Worm (Caenorhabditis elegans) whole organism, L2 larva: ENCODE measurements around the gene pqn-70.

Source experiments
- C34F6.9 ChIP-seq: fragments of 150-350 bp; optimal IDR thresholded peaks from 2 replicates; lab custom pipeline; 2014; ENCODE audit warnings: missing biosample characterization, missing genetic modification characterization
- F13H6.1 ChIP-seq: sonication (generic microtip); optimal IDR thresholded peaks from 2 replicates; lab custom pipeline; 2016; ENCODE audit warnings: missing genetic modification characterization, missing compliant biosample characterization
- R02D3.7 ChIP-seq: fragments of 150-350 bp; optimal IDR thresholded peaks from 2 replicates; lab custom pipeline; 2014; ENCODE audit warnings: missing biosample characterization, missing genetic modification characterization
- Y55F3AM.14 ChIP-seq: fragments of 200-800 bp; sonication (Bioruptor generic); optimal IDR thresholded peaks from 2 replicates; lab custom pipeline; 2018; ENCODE audit warnings: mild to moderate bottlenecking, missing genetic modification characterization, missing compliant biosample characterization
- ZK546.5 ChIP-seq: sonication (generic microtip); optimal IDR thresholded peaks from 2 replicates; lab custom pipeline; 2017; ENCODE audit warnings: missing biosample characterization, missing genetic modification characterization
- alr-1 ChIP-seq: fragments of 150-350 bp; optimal IDR thresholded peaks from 2 replicates; lab custom pipeline; 2014; ENCODE audit warnings: missing biosample characterization, missing genetic modification characterization
- aly-2 ChIP-seq: fragments of 150-350 bp; optimal IDR thresholded peaks from 2 replicates; lab custom pipeline; 2014; ENCODE audit warnings: missing biosample characterization, missing genetic modification characterization
- ama-1 ChIP-seq: fragments of 150-350 bp; optimal IDR thresholded peaks from 2 replicates; lab custom pipeline; 2018; ENCODE audit warnings: inconsistent platforms
- blmp-1 ChIP-seq: sonication (generic microtip); optimal IDR thresholded peaks from 2 replicates; lab custom pipeline; 2017; ENCODE audit warnings: missing genetic modification characterization, mild to moderate bottlenecking, missing compliant biosample characterization, antibody characterized with exemption, moderate library complexity; ENCODE audit not compliant: insufficient read depth
- ceh-16 ChIP-seq: fragments of 150-350 bp; optimal IDR thresholded peaks from 2 replicates; lab custom pipeline; 2014; ENCODE audit warnings: missing biosample characterization, missing genetic modification characterization
- ceh-82 ChIP-seq: fragments of 150-350 bp; optimal IDR thresholded peaks from 2 replicates; lab custom pipeline; 2014; ENCODE audit warnings: missing biosample characterization, missing genetic modification characterization
- crh-2 ChIP-seq: sonication (generic microtip); optimal IDR thresholded peaks from 2 replicates; lab custom pipeline; 2017; ENCODE audit warnings: missing biosample characterization, missing genetic modification characterization
- dmd-4 ChIP-seq: sonication (generic microtip); optimal IDR thresholded peaks from 2 replicates; lab custom pipeline; 2017; ENCODE audit warnings: missing biosample characterization, missing genetic modification characterization
- egl-27 ChIP-seq: sonication (generic microtip); optimal IDR thresholded peaks from 3 replicates; lab custom pipeline; 2017; ENCODE audit warnings: missing biosample characterization, missing genetic modification reagents, missing genetic modification characterization
- elt-1 ChIP-seq: fragments of 150-350 bp; optimal IDR thresholded peaks from 2 replicates; lab custom pipeline; 2014; ENCODE audit warnings: missing biosample characterization, missing genetic modification characterization
- elt-3 ChIP-seq: sonication (generic microtip); optimal IDR thresholded peaks from 2 replicates; lab custom pipeline; 2017; ENCODE audit warnings: missing biosample characterization, missing genetic modification characterization
- fos-1 ChIP-seq: fragments of 150-350 bp; optimal IDR thresholded peaks from 2 replicates; lab custom pipeline; 2014; ENCODE audit warnings: missing biosample characterization, missing genetic modification characterization
- gmeb-1 ChIP-seq: fragments of 150-350 bp; optimal IDR thresholded peaks from 2 replicates; lab custom pipeline; 2014; ENCODE audit warnings: missing biosample characterization, missing genetic modification characterization
- lin-11 ChIP-seq: fragments of 150-350 bp; sonication (generic microtip); optimal IDR thresholded peaks from 2 replicates; lab custom pipeline; 2014; ENCODE audit warnings: missing biosample characterization, missing genetic modification characterization, inconsistent platforms, mixed read lengths
- lin-13 ChIP-seq: fragments of 150-350 bp; optimal IDR thresholded peaks from 2 replicates; lab custom pipeline; 2014; ENCODE audit warnings: missing biosample characterization, missing genetic modification reagents, missing genetic modification characterization
- lin-39 ChIP-seq: fragments of 150-350 bp; optimal IDR thresholded peaks from 2 replicates; lab custom pipeline; 2014; ENCODE audit warnings: missing biosample characterization, missing genetic modification reagents, missing genetic modification characterization
- lsy-2 ChIP-seq, 2 experiments: fragments of 150-350 bp in 1 of 2; sonication (generic microtip) in 1 of 2; optimal IDR thresholded peaks; 2 replicates each; lab custom pipeline; 2014 to 2017; ENCODE audit warnings: missing biosample characterization in 2 of 2, missing genetic modification characterization in 2 of 2
- mab-5 ChIP-seq: fragments of 150-350 bp; optimal IDR thresholded peaks from 2 replicates; lab custom pipeline; 2014; ENCODE audit warnings: missing biosample characterization, missing genetic modification characterization
- mbf-1 ChIP-seq: sonication (generic microtip); optimal IDR thresholded peaks from 2 replicates; lab custom pipeline; 2017; ENCODE audit warnings: missing biosample characterization, missing genetic modification characterization
- mdl-1 ChIP-seq, 2 experiments: fragments of 150-350 bp in 1 of 2; sonication (generic microtip) in 1 of 2; optimal IDR thresholded peaks; 2 replicates each; lab custom pipeline; 2017; ENCODE audit warnings: missing biosample characterization in 2 of 2, missing genetic modification characterization in 2 of 2
- nhr-10 ChIP-seq: sonication (generic microtip); optimal IDR thresholded peaks from 2 replicates; lab custom pipeline; 2017; ENCODE audit warnings: missing biosample characterization, missing genetic modification characterization
- nhr-11 ChIP-seq: fragments of 150-350 bp; optimal IDR thresholded peaks from 2 replicates; lab custom pipeline; 2014; ENCODE audit warnings: missing biosample characterization, missing genetic modification characterization
- nhr-12 ChIP-seq: fragments of 150-350 bp; optimal IDR thresholded peaks from 2 replicates; lab custom pipeline; 2014; ENCODE audit warnings: missing biosample characterization, missing genetic modification characterization
- nhr-129 ChIP-seq: fragments of 150-350 bp; optimal IDR thresholded peaks from 2 replicates; lab custom pipeline; 2014; ENCODE audit warnings: missing biosample characterization, missing genetic modification characterization
- nhr-21 ChIP-seq: fragments of 150-350 bp; optimal IDR thresholded peaks from 2 replicates; lab custom pipeline; 2014; ENCODE audit warnings: missing biosample characterization, missing genetic modification characterization
- nhr-23 ChIP-seq: fragments of 150-350 bp; optimal IDR thresholded peaks from 2 replicates; lab custom pipeline; 2014; ENCODE audit warnings: missing biosample characterization, missing genetic modification reagents, missing genetic modification characterization
- nhr-237 ChIP-seq: fragments of 150-350 bp; optimal IDR thresholded peaks from 2 replicates; lab custom pipeline; 2014; ENCODE audit warnings: missing biosample characterization, missing genetic modification characterization
- nhr-25 ChIP-seq: fragments of 150-350 bp; sonication (generic microtip); optimal IDR thresholded peaks from 3 replicates; lab custom pipeline; 2014; ENCODE audit warnings: missing biosample characterization, missing genetic modification characterization
- nhr-6 ChIP-seq: fragments of 150-350 bp; optimal IDR thresholded peaks from 2 replicates; lab custom pipeline; 2014; ENCODE audit warnings: missing biosample characterization, missing genetic modification characterization
- nhr-77 ChIP-seq: fragments of 150-350 bp; optimal IDR thresholded peaks from 2 replicates; lab custom pipeline; 2014; ENCODE audit warnings: missing biosample characterization, missing genetic modification characterization
- peb-1 ChIP-seq: fragments of 150-350 bp; optimal IDR thresholded peaks from 2 replicates; lab custom pipeline; 2014; ENCODE audit warnings: missing biosample characterization, missing genetic modification characterization
- sem-4 ChIP-seq: fragments of 150-350 bp; optimal IDR thresholded peaks from 2 replicates; lab custom pipeline; 2014; ENCODE audit warnings: missing biosample characterization, missing genetic modification reagents, missing genetic modification characterization
- skn-1 ChIP-seq: sonication (generic microtip); optimal IDR thresholded peaks from 2 replicates; lab custom pipeline; 2017; ENCODE audit warnings: missing biosample characterization, missing genetic modification characterization
- sma-3 ChIP-seq: sonication (generic microtip); optimal IDR thresholded peaks from 2 replicates; lab custom pipeline; 2016; ENCODE audit warnings: missing genetic modification reagents, missing genetic modification characterization, missing compliant biosample characterization
- sma-9 ChIP-seq, 2 experiments: fragments of 150-350 bp in 1 of 2; sonication (generic microtip) in 1 of 2; optimal IDR thresholded peaks; 2 replicates each; lab custom pipeline; 2014 to 2016; ENCODE audit warnings: missing genetic modification characterization in 2 of 2, mild to moderate bottlenecking in 1 of 2, missing biosample characterization in 1 of 2, missing compliant biosample characterization in 1 of 2, missing genetic modification reagents in 1 of 2, moderate library complexity in 1 of 2
- snpc-4 ChIP-seq: fragments of 150-350 bp; optimal IDR thresholded peaks from 2 replicates; lab custom pipeline; 2014; ENCODE audit warnings: missing biosample characterization, missing genetic modification characterization
- unc-39 ChIP-seq: fragments of 150-350 bp; optimal IDR thresholded peaks from 2 replicates; lab custom pipeline; 2014; ENCODE audit warnings: missing biosample characterization, missing genetic modification characterization
- unc-55 ChIP-seq: fragments of 150-350 bp; sonication (generic microtip); optimal IDR thresholded peaks from 3 replicates; lab custom pipeline; 2014; ENCODE audit warnings: missing biosample characterization, missing genetic modification reagents, missing genetic modification characterization
- unc-62 ChIP-seq: fragments of 150-350 bp; optimal IDR thresholded peaks from 2 replicates; lab custom pipeline; 2014; ENCODE audit warnings: missing biosample characterization, missing genetic modification reagents, missing genetic modification characterization
- zag-1 ChIP-seq: fragments of 150-350 bp; optimal IDR thresholded peaks from 2 replicates; lab custom pipeline; 2014; ENCODE audit warnings: missing biosample characterization, missing genetic modification characterization
- ztf-1 ChIP-seq: fragments of 200-800 bp; sonication (Bioruptor generic); conservative IDR thresholded peaks from 2 replicates; pipeline ENCODE4 v1.3.6; 2022; ENCODE audit warnings: missing genetic modification characterization, missing compliant biosample characterization
- ztf-11 ChIP-seq: sonication (generic microtip); optimal IDR thresholded peaks from 2 replicates; lab custom pipeline; 2017; ENCODE audit warnings: missing biosample characterization, missing genetic modification characterization
- ztf-4 ChIP-seq: fragments of 150-350 bp; optimal IDR thresholded peaks from 2 replicates; lab custom pipeline; 2014; ENCODE audit warnings: missing biosample characterization, missing genetic modification characterization

pqn-70 gene

ce11 chrV:11244539-11244938 is 16.0 kb upstream of the pqn-70 start, which contains the start of gene mxl-1:
Gene mxl-1 (plus strand): TSS chrV:11244839.
- no peak for TF ChIP-seq ZK546.5
- TF ChIP-seq gmeb-1 (tag; lab: Kevin White, UChicago) = no peak
- TF ChIP-seq peb-1 (tag; lab: Kevin White, UChicago) = no peak
- TF ChIP-seq lin-39 = no peak

- no peak for TF ChIP-seq nhr-129
- TF ChIP-seq dmd-4 (tag; lab: Kevin White, UChicago) = no peak
- no peak for TF ChIP-seq crh-2
- TF ChIP-seq, all 48 proteins: peak for 0
Observed at ce11 chrV:11241580-11241979, 13.1 kb upstream of the pqn-70 start, which contains the start of gene pgap-1. Gene pgap-1 (plus strand): TSS chrV:11241880.

- no peak for TF ChIP-seq ama-1 (lab: Kevin White, UChicago)
- peak; percentile 69 for TF ChIP-seq ceh-82
- no peak for TF ChIP-seq unc-62 (GFP tag; lab: Kevin White, UChicago)
- no peak for TF ChIP-seq nhr-12
- no peak for TF ChIP-seq ztf-11
- TF ChIP-seq dmd-4 (tag; lab: Kevin White, UChicago) = no peak
- TF ChIP-seq gmeb-1 (tag; lab: Kevin White, UChicago) = peak; percentile 69
- no peak for TF ChIP-seq skn-1
- peak; percentile 59 for TF ChIP-seq F13H6.1
- TF ChIP-seq snpc-4 (tag; lab: Kevin White, UChicago) = no peak
- TF ChIP-seq R02D3.7 (tag; lab: Kevin White, UChicago) = peak; percentile 89
- TF ChIP-seq nhr-10 (tag; lab: Kevin White, UChicago) = no peak
- no peak for TF ChIP-seq lin-13 (GFP tag; lab: Kevin White, UChicago)
- peak; percentile 32 for TF ChIP-seq sma-9 (GFP tag; optimal IDR thresholded peaks at IDR 0.05; lab: Kevin White, UChicago)
- TF ChIP-seq sma-9 (tag; optimal IDR thresholded peaks at IDR 0.05; lab: Kevin White, UChicago) = no peak
- no peak for TF ChIP-seq nhr-11 (tag; lab: Kevin White, UChicago)
- no peak for TF ChIP-seq nhr-23
- no peak for TF ChIP-seq nhr-77
- TF ChIP-seq nhr-129 = peak; percentile 65
- no peak for TF ChIP-seq nhr-237
- TF ChIP-seq sem-4 (tag; lab: Kevin White, UChicago) = no peak
- TF ChIP-seq mab-5 (tag; lab: Kevin White, UChicago) = no peak
- TF ChIP-seq alr-1 = no peak
- TF ChIP-seq Y55F3AM.14 (GFP tag; lab: Kevin White, UChicago) = no peak
- TF ChIP-seq mbf-1 (tag; lab: Kevin White, UChicago) = no peak
- no peak for TF ChIP-seq blmp-1 (tag; lab: Kevin White, UChicago)
- TF ChIP-seq egl-27 (tag; lab: Kevin White, UChicago) = no peak
- TF ChIP-seq lin-39 = no peak
- TF ChIP-seq ZK546.5 = no peak
- TF ChIP-seq ceh-16 (tag; lab: Kevin White, UChicago) = no peak
- TF ChIP-seq nhr-25 (tag; lab: Kevin White, UChicago) = peak; percentile 64
- peak; percentile 2 for TF ChIP-seq fos-1 (tag; lab: Kevin White, UChicago)
- no peak for TF ChIP-seq nhr-6
- TF ChIP-seq lin-11 (tag; lab: Kevin White, UChicago) = peak; percentile 62
- no peak for TF ChIP-seq peb-1 (tag; lab: Kevin White, UChicago)
- TF ChIP-seq crh-2 = peak; percentile 66
- no peak for TF ChIP-seq aly-2 (tag; lab: Kevin White, UChicago)
- peak; percentile 7 for TF ChIP-seq nhr-21 (tag; lab: Kevin White, UChicago)
- TF ChIP-seq lsy-2 (tag; optimal IDR thresholded peaks at IDR 0.05; lab: Kevin White, UChicago) = peak; percentile 25 to 73
- peak; percentile 57 for TF ChIP-seq C34F6.9
- TF ChIP-seq mdl-1 (tag; optimal IDR thresholded peaks at IDR 0.05; lab: Kevin White, UChicago) = no peak
- TF ChIP-seq elt-1 (tag; lab: Kevin White, UChicago) = no peak
- TF ChIP-seq unc-55 (GFP tag; lab: Kevin White, UChicago) = no peak
- no peak for TF ChIP-seq elt-3 (tag; lab: Kevin White, UChicago)
- TF ChIP-seq unc-39 (tag; lab: Kevin White, UChicago) = no peak
- TF ChIP-seq sma-3 = peak; percentile 60
- no peak for TF ChIP-seq zag-1 (tag; lab: Kevin White, UChicago)
- TF ChIP-seq ztf-4 (tag; lab: Kevin White, UChicago) = no peak
- TF ChIP-seq ztf-1 = no peak
Observed at ce11 chrV:11239187-11239725, 10.8 kb upstream of the pqn-70 start, which contains the start of the genes dvc-1 and ima-1. Gene dvc-1 (minus strand): TSS chrV:11239331. Gene ima-1 (plus strand): TSS chrV:11239675.
